Fruit fly (Drosophila melanogaster) whole organism: ENCODE results near the gene CG13895.

Experiments
- CG8478 ChIP-seq: fragments of >200 bp; optimal IDR thresholded peaks from 2 replicates; lab custom pipeline; 2018; ENCODE audit warnings: inconsistent platforms
- Dll ChIP-seq: fragments of >200 bp; optimal IDR thresholded peaks from 2 replicates; lab custom pipeline; 2017
- EcR ChIP-seq, 2 experiments: fragments of >200 bp; optimal IDR thresholded peaks; 2 replicates each; lab custom pipeline; 2017; ENCODE audit warnings: missing biosample characterization in 2 of 2, missing genetic modification characterization in 2 of 2, missing genetic modification reagents in 2 of 2
- psq ChIP-seq: fragments of >200 bp; optimal IDR thresholded peaks from 2 replicates; lab custom pipeline; 2017
- usp ChIP-seq: fragments of >200 bp; optimal IDR thresholded peaks from 2 replicates; lab custom pipeline; 2017; ENCODE audit warnings: missing biosample characterization, missing genetic modification characterization, mixed read lengths

DNA sequence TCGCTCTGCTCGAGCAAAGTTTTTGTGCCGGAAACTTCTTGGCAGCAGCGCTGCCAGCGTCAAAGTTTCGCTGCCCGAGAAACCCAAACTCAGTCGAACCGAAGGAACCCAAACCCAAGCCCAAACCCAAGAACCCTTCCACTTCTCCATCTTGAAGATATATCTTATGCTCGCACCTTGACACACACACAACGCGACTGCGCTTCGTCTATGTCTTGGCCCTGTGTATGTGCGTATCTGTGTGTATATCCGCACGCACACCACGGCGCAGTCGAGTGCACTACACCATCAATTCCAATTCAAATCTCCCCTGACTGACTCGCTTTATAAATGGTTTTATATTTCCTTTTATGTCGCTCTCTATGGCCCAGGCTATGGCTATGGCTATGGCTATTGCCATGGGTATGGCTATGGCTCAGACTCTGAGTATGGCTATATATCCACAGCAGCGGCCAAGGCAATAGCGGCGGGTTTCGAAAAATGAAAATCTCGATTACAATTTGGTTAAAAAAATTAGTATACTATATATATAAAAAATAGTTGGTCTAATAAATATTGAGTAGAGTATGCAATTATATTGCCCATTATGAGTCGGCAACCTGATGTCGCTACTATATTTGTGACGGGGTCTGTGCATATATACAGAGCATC lies 11.5 kb downstream of the CG13895 start:
- no peak for TF ChIP-seq Dll
- no peak for TF ChIP-seq EcR (GFP tag; optimal IDR thresholded peaks at IDR 0.05; lab: Kevin White, UChicago)
- no peak for TF ChIP-seq usp (GFP tag; lab: Kevin White, UChicago)
- TF ChIP-seq psq (lab: Kevin White, UChicago): no peak
- TF ChIP-seq CG8478: no peak
